Fruit fly (Drosophila melanogaster) whole organism, embryonic: ENCODE results near the gene CG32295.
A peak's percentile ranks its signal among the peaks of the same experiment; 100 is the strongest.

Experiments used
- Ada2b ChIP-seq: fragments of 200-800 bp; sonication (Bioruptor generic); IDR thresholded peaks from 2 replicates; pipeline ENCODE4 v1.3.6; 2022; ENCODE audit warnings: missing biosample characterization, missing genetic modification characterization
- Bteb2 ChIP-seq: fragments of 200-800 bp; sonication (Bioruptor generic); optimal IDR thresholded peaks from 2 replicates; lab custom pipeline; 2016; ENCODE audit warnings: missing biosample characterization, missing genetic modification characterization
- CG1024 ChIP-seq: fragments of 200-800 bp; sonication (Bioruptor generic); IDR thresholded peaks from 2 replicates; pipeline ENCODE4 v1.3.6; 2022; ENCODE audit warnings: missing biosample characterization, missing genetic modification characterization
- CG10565 ChIP-seq: fragments of 200-800 bp; sonication (Bioruptor generic); optimal IDR thresholded peaks from 3 replicates; lab custom pipeline; 2016; ENCODE audit warnings: missing biosample characterization, mild to moderate bottlenecking, missing genetic modification characterization
- CG11723 ChIP-seq: fragments of 200-800 bp; sonication (Bioruptor generic); optimal IDR thresholded peaks from 2 replicates; lab custom pipeline; 2017; ENCODE audit warnings: missing biosample characterization, mild to moderate bottlenecking, missing genetic modification characterization
- CG12942 ChIP-seq: fragments of 200-800 bp; sonication (Bioruptor generic); optimal IDR thresholded peaks from 3 replicates; lab custom pipeline; 2016; ENCODE audit warnings: missing biosample characterization, missing genetic modification characterization
- CG15011 ChIP-seq: fragments of 200-800 bp; sonication (Bioruptor generic); optimal IDR thresholded peaks from 3 replicates; lab custom pipeline; 2018; ENCODE audit warnings: missing biosample characterization, mild to moderate bottlenecking, missing genetic modification characterization
- CG31224 ChIP-seq: fragments of 200-800 bp; sonication (Bioruptor generic); IDR thresholded peaks from 2 replicates; pipeline ENCODE4 v1.3.6; 2022; ENCODE audit warnings: missing biosample characterization, missing genetic modification characterization
- CG34376 ChIP-seq: fragments of 200-800 bp; sonication (Bioruptor generic); optimal IDR thresholded peaks from 2 replicates; lab custom pipeline; 2018; ENCODE audit warnings: missing biosample characterization, mild to moderate bottlenecking, missing genetic modification characterization
- CG4820 ChIP-seq: fragments of 200-800 bp; sonication (Bioruptor generic); optimal IDR thresholded peaks from 3 replicates; lab custom pipeline; 2016; ENCODE audit warnings: missing biosample characterization, missing genetic modification characterization
- CG5180 ChIP-seq: fragments of 200-800 bp; sonication (Bioruptor generic); optimal IDR thresholded peaks from 3 replicates; lab custom pipeline; 2017; ENCODE audit warnings: missing biosample characterization, missing genetic modification characterization, mild to moderate bottlenecking, moderate library complexity, missing genetic modification reagents
- CG6175 ChIP-seq: fragments of 200-800 bp; sonication (Bioruptor generic); IDR thresholded peaks from 3 replicates; pipeline ENCODE4 v1.3.6; 2022; ENCODE audit warnings: missing biosample characterization, missing genetic modification characterization
- CG6791 ChIP-seq: fragments of 200-800 bp; sonication (Bioruptor generic); IDR thresholded peaks from 3 replicates; pipeline ENCODE4 v1.3.6; 2022; ENCODE audit warnings: missing biosample characterization, missing genetic modification characterization; ENCODE audit not compliant: partially characterized antibody
- CG6813 ChIP-seq: fragments of 200-800 bp; sonication (Bioruptor generic); optimal IDR thresholded peaks from 2 replicates; lab custom pipeline; 2017; ENCODE audit warnings: missing biosample characterization, missing genetic modification characterization, mild to moderate bottlenecking, moderate library complexity, missing genetic modification reagents
- CG7271 ChIP-seq: fragments of 200-800 bp; sonication (Bioruptor generic); optimal IDR thresholded peaks from 2 replicates; lab custom pipeline; 2018; ENCODE audit warnings: missing biosample characterization, mild to moderate bottlenecking, missing genetic modification characterization, moderate library complexity
- CG7928 ChIP-seq: fragments of 200-800 bp; sonication (Bioruptor generic); optimal IDR thresholded peaks from 2 replicates; lab custom pipeline; 2017; ENCODE audit warnings: missing biosample characterization, mild to moderate bottlenecking, missing genetic modification characterization
- CG9932 ChIP-seq: fragments of 200-800 bp; sonication (Bioruptor generic); IDR thresholded peaks from 2 replicates; pipeline ENCODE4 v1.3.6; 2022; ENCODE audit warnings: missing biosample characterization, missing genetic modification characterization
- GATAe ChIP-seq: fragments of 200-800 bp; sonication (Bioruptor generic); conservative IDR thresholded peaks from 2 replicates; pipeline ENCODE4 v1.3.6; 2022; ENCODE audit warnings: missing biosample characterization, missing genetic modification characterization
- HLH4C ChIP-seq: fragments of 200-800 bp; sonication (Bioruptor generic); IDR thresholded peaks from 3 replicates; pipeline ENCODE4 v1.3.6; 2022; ENCODE audit warnings: missing biosample characterization, missing genetic modification characterization; ENCODE audit not compliant: partially characterized antibody
- MESR4 ChIP-seq: fragments of 200-800 bp; sonication (Bioruptor generic); optimal IDR thresholded peaks from 2 replicates; lab custom pipeline; 2018; ENCODE audit warnings: missing biosample characterization, mild to moderate bottlenecking, missing genetic modification characterization, moderate library complexity
- Mad ChIP-seq: fragments of 200-800 bp; sonication (Bioruptor generic); optimal IDR thresholded peaks from 2 replicates; lab custom pipeline; 2016; ENCODE audit warnings: missing biosample characterization, missing genetic modification characterization
- Max ChIP-seq: fragments of 200-800 bp; sonication (Bioruptor generic); optimal IDR thresholded peaks from 2 replicates; lab custom pipeline; 2016; ENCODE audit warnings: missing biosample characterization, mild to moderate bottlenecking, missing genetic modification characterization
- Myb ChIP-seq: fragments of 200-800 bp; sonication (Bioruptor generic); optimal IDR thresholded peaks from 2 replicates; lab custom pipeline; 2016; ENCODE audit warnings: missing biosample characterization, missing genetic modification characterization
- Neu2 ChIP-seq: fragments of 200-800 bp; sonication (Bioruptor generic); optimal IDR thresholded peaks from 3 replicates; lab custom pipeline; 2016; ENCODE audit warnings: missing biosample characterization, missing genetic modification characterization, borderline replicate concordance
- Nf-YB ChIP-seq: fragments of 200-800 bp; sonication (Bioruptor generic); optimal IDR thresholded peaks from 3 replicates; lab custom pipeline; 2019; ENCODE audit warnings: missing biosample characterization, mild to moderate bottlenecking, missing genetic modification characterization, moderate library complexity
- Oaz ChIP-seq: fragments of 200-800 bp; sonication (Bioruptor generic); IDR thresholded peaks from 2 replicates; pipeline ENCODE4 v1.3.6; 2022; ENCODE audit warnings: missing biosample characterization, missing genetic modification characterization
- Pdp1 ChIP-seq, 2 experiments: fragments of 200-800 bp; sonication (Bioruptor generic); optimal IDR thresholded peaks; 3 replicates each; lab custom pipeline; 2016; ENCODE audit warnings: missing biosample characterization in 2 of 2, missing genetic modification characterization in 2 of 2, mild to moderate bottlenecking in 1 of 2, moderate library complexity in 1 of 2
- Ravus ChIP-seq: fragments of 200-800 bp; sonication (Bioruptor generic); IDR thresholded peaks from 2 replicates; pipeline ENCODE4 v1.3.6; 2022; ENCODE audit warnings: missing biosample characterization, missing genetic modification characterization
- Sox100B ChIP-seq: fragments of 200-800 bp; sonication (Bioruptor generic); optimal IDR thresholded peaks from 3 replicates; lab custom pipeline; 2018; ENCODE audit warnings: missing biosample characterization, mild to moderate bottlenecking, missing genetic modification characterization
- Stat92E ChIP-seq, 3 experiments: fragments of >200 bp in 2 of 3; fragments of 200-800 bp in 1 of 3; sonication (Bioruptor generic) in 1 of 3; optimal IDR thresholded peaks; 2 replicates each; lab custom pipeline; 2017 to 2019; ENCODE audit warnings: missing biosample characterization in 3 of 3, missing genetic modification characterization in 3 of 3, mild to moderate bottlenecking in 1 of 3, moderate library complexity in 1 of 3
- ash1 ChIP-seq: fragments of 200-800 bp; sonication (Bioruptor generic); optimal IDR thresholded peaks from 2 replicates; lab custom pipeline; 2018; ENCODE audit warnings: missing biosample characterization, mild to moderate bottlenecking, missing genetic modification characterization
- bab2 ChIP-seq: fragments of 200-800 bp; sonication (Bioruptor generic); optimal IDR thresholded peaks from 2 replicates; lab custom pipeline; 2016; ENCODE audit warnings: missing biosample characterization, missing genetic modification characterization
- br ChIP-seq: fragments of >200 bp; optimal IDR thresholded peaks from 2 replicates; lab custom pipeline; 2017
- dan ChIP-seq: fragments of 200-800 bp; sonication (Bioruptor generic); IDR thresholded peaks from 2 replicates; pipeline ENCODE4 v1.3.6; 2022; ENCODE audit warnings: missing biosample characterization, missing genetic modification characterization
- danr ChIP-seq: fragments of 200-800 bp; sonication (Bioruptor generic); IDR thresholded peaks from 2 replicates; pipeline ENCODE4 v1.3.6; 2022; ENCODE audit warnings: missing biosample characterization, missing genetic modification characterization
- dati ChIP-seq: fragments of 200-800 bp; sonication (Bioruptor generic); IDR thresholded peaks from 2 replicates; pipeline ENCODE4 v1.3.6; 2022; ENCODE audit warnings: missing biosample characterization, missing genetic modification characterization
- dimm ChIP-seq: fragments of 200-800 bp; sonication (Bioruptor generic); IDR thresholded peaks from 2 replicates; pipeline ENCODE4 v1.3.6; 2022; ENCODE audit warnings: missing biosample characterization, missing genetic modification characterization
- ftz-f1 ChIP-seq: fragments of 200-800 bp; sonication (Bioruptor generic); optimal IDR thresholded peaks from 2 replicates; lab custom pipeline; 2016; ENCODE audit warnings: missing biosample characterization, missing genetic modification characterization
- gro ChIP-seq: fragments of 200-800 bp; sonication (Bioruptor generic); optimal IDR thresholded peaks from 2 replicates; lab custom pipeline; 2016; ENCODE audit warnings: missing biosample characterization, missing genetic modification characterization
- hkb ChIP-seq, 2 experiments: fragments of 200-800 bp in 1 of 2; fragments of >200 bp in 1 of 2; sonication (Bioruptor generic) in 1 of 2; IDR thresholded peaks in 1 of 2; optimal IDR thresholded peaks in 1 of 2; 2 replicates each; pipeline versions ENCODE4 v1.3.6 to Lab custom; 2017 to 2022; ENCODE audit warnings: missing biosample characterization in 1 of 2, missing genetic modification characterization in 1 of 2
- insv ChIP-seq, 2 experiments: fragments of 200-800 bp; sonication (Bioruptor generic); optimal IDR thresholded peaks; 3 replicates each; lab custom pipeline; 2016 to 2018; ENCODE audit warnings: missing biosample characterization in 2 of 2, missing genetic modification characterization in 2 of 2
- repo ChIP-seq: fragments of 200-800 bp; sonication (Bioruptor generic); optimal IDR thresholded peaks from 2 replicates; lab custom pipeline; 2016; ENCODE audit warnings: missing biosample characterization, missing genetic modification characterization
- run ChIP-seq: fragments of 200-800 bp; sonication (Bioruptor generic); optimal IDR thresholded peaks from 3 replicates; lab custom pipeline; 2018; ENCODE audit warnings: missing biosample characterization, mild to moderate bottlenecking, missing genetic modification characterization
- scrt ChIP-seq: fragments of 200-800 bp; sonication (Bioruptor generic); optimal IDR thresholded peaks from 2 replicates; lab custom pipeline; 2018; ENCODE audit warnings: missing biosample characterization, mild to moderate bottlenecking, missing genetic modification characterization, moderate library complexity
- sens ChIP-seq: fragments of 200-800 bp; sonication (Bioruptor generic); peaks from one replicate; lab custom pipeline; 2016; ENCODE audit warnings: missing biosample characterization, missing genetic modification characterization
- slou ChIP-seq: fragments of 200-800 bp; sonication (Bioruptor generic); optimal IDR thresholded peaks from 3 replicates; lab custom pipeline; 2016; ENCODE audit warnings: missing biosample characterization, missing genetic modification characterization
- toy ChIP-seq: fragments of 200-800 bp; sonication (Bioruptor generic); IDR thresholded peaks from 2 replicates; pipeline ENCODE4 v1.3.6; 2022; ENCODE audit warnings: missing biosample characterization, missing genetic modification characterization
- tup ChIP-seq: fragments of 200-800 bp; sonication (Bioruptor generic); optimal IDR thresholded peaks from 2 replicates; lab custom pipeline; 2016; ENCODE audit warnings: missing biosample characterization, mild to moderate bottlenecking, missing genetic modification characterization, moderate library complexity
- zf30C ChIP-seq: fragments of 200-800 bp; sonication (Bioruptor generic); optimal IDR thresholded peaks from 3 replicates; lab custom pipeline; 2018; ENCODE audit warnings: missing biosample characterization, mild to moderate bottlenecking, missing genetic modification characterization

The CG32295 gene

dm6 chr3L:2501764-2502163 is 25.0 kb downstream of the CG32295 start (continued):
- TF ChIP-seq Sox100B (GFP tag; lab: Kevin White, UChicago): no peak
- peak; percentile 69 for TF ChIP-seq CG15011
- TF ChIP-seq dan (GFP tag; lab: Robert Waterston, UW): no peak
- no peak for TF ChIP-seq danr
- TF ChIP-seq Max (GFP tag; lab: Kevin White, UChicago): peak; percentile 12
- TF ChIP-seq gro (GFP tag; lab: Kevin White, UChicago): peak; percentile 71
- peak; percentile 5 for TF ChIP-seq slou (GFP tag; lab: Kevin White, UChicago)
- no peak for TF ChIP-seq br (lab: Kevin White, UChicago)
- peak; percentile 82 for TF ChIP-seq Nf-YB (GFP tag; lab: Kevin White, UChicago)
- TF ChIP-seq Mad: peak; percentile 8
- no peak for TF ChIP-seq CG7928 (GFP tag; lab: Kevin White, UChicago)
- no peak for TF ChIP-seq MESR4 (GFP tag; lab: Kevin White, UChicago)

dm6 chr3L:2499077-2499476 is 27.7 kb downstream of the CG32295 start:
- TF ChIP-seq GATAe (GFP tag; lab: Robert Waterston, UW): no peak
- TF ChIP-seq Neu2 (GFP tag; lab: Kevin White, UChicago): no peak
- TF ChIP-seq Pdp1 (GFP tag; optimal IDR thresholded peaks at IDR 0.05; lab: Kevin White, UChicago): peak in 1 of 2 experiments; percentile 5
- peak; percentile 86 for TF ChIP-seq ftz-f1
- no peak for TF ChIP-seq CG11723 (GFP tag; lab: Kevin White, UChicago)
- 0 out of 3 replicates have a peak, but pooled peaks have one; percentile 16 for TF ChIP-seq CG6791 (GFP tag; lab: Robert Waterston, UW)
- no peak for TF ChIP-seq zf30C
- TF ChIP-seq CG31224 (GFP tag; lab: Robert Waterston, UW): peak; percentile 51; the same call in 1 of the 2 replicates
- TF ChIP-seq sens: peak; percentile 39
- no peak for TF ChIP-seq CG7271 (tag; lab: Kevin White, UChicago)

dm6 chr3L:2494183-2494541 is 32.6 kb downstream of the CG32295 start:
- TF ChIP-seq CG12942 (GFP tag; lab: Kevin White, UChicago) (peak; percentile 46), HLH4C (GFP tag; lab: Robert Waterston, UW) (no peak), CG6175 (GFP tag; lab: Robert Waterston, UW) (peak; percentile 84), Ada2b (GFP tag; lab: Robert Waterston, UW) (peak; percentile 92), Bteb2 (peak; percentile 59), CG6813 (peak; percentile 86), repo (peak; percentile 84), CG34376 (peak; percentile 85), insv (GFP tag; optimal IDR thresholded peaks at IDR 0.05; lab: Kevin White, UChicago) (no peak), hkb (optimal IDR thresholded peaks at IDR 0.05; lab: Kevin White, UChicago) (no peak), hkb (GFP tag; IDR thresholded peaks at IDR 0.05; lab: Robert Waterston, UW) (peak; percentile 93), CG4820 (GFP tag; lab: Kevin White, UChicago) (peak; percentile 82), Stat92E (GFP tag; optimal IDR thresholded peaks at IDR 0.05; lab: Kevin White, UChicago) (no peak), scrt (GFP tag; lab: Kevin White, UChicago) (peak; percentile 84), dati (GFP tag; lab: Robert Waterston, UW) (no peak), bab2 (peak; percentile 89), CG10565 (GFP tag; lab: Kevin White, UChicago) (peak; percentile 47), ash1 (GFP tag; lab: Kevin White, UChicago) (peak; percentile 85), toy (GFP tag; lab: Robert Waterston, UW) (peak; percentile 91), CG1024 (GFP tag; lab: Robert Waterston, UW) (peak; percentile 80), run (peak; percentile 12), Ravus (peak; percentile 69), dimm (GFP tag; lab: Robert Waterston, UW) (peak; percentile 73; the same call in 1 of the 2 replicates), CG9932 (GFP tag; lab: Robert Waterston, UW) (peak; percentile 89), tup (GFP tag; lab: Kevin White, UChicago) (peak; percentile 52), Myb (GFP tag; lab: Kevin White, UChicago) (peak; percentile 62), CG5180 (GFP tag; lab: Kevin White, UChicago) (peak; percentile 78), Oaz (GFP tag; lab: Robert Waterston, UW) (peak; percentile 77)
